Worm (Caenorhabditis elegans) whole organism, late embryonic: Measurements from ENCODE around the gene sdf-9.
A peak's percentile ranks its signal among the peaks of the same experiment; 100 is the strongest.

ENCODE experiments used
- C08G9.2 ChIP-seq: sonication (generic microtip); optimal IDR thresholded peaks from 2 replicates; lab custom pipeline; 2016; ENCODE audit warnings: mild to moderate bottlenecking, missing genetic modification characterization, moderate library complexity, missing compliant biosample characterization
- C38D4.7 ChIP-seq: fragments of 200-800 bp; sonication (Bioruptor generic); optimal IDR thresholded peaks from 2 replicates; lab custom pipeline; 2018; ENCODE audit warnings: mild to moderate bottlenecking, missing genetic modification characterization, moderate library complexity, missing compliant biosample characterization
- F13H6.1 ChIP-seq: sonication (generic microtip); optimal IDR thresholded peaks from 2 replicates; lab custom pipeline; 2016; ENCODE audit warnings: missing genetic modification characterization, missing compliant biosample characterization
- K02D7.2 ChIP-seq: sonication (generic microtip); optimal IDR thresholded peaks from 2 replicates; lab custom pipeline; 2017; ENCODE audit warnings: mild to moderate bottlenecking, missing genetic modification characterization, missing compliant biosample characterization
- K09A11.1 ChIP-seq: sonication (generic microtip); optimal IDR thresholded peaks from 2 replicates; lab custom pipeline; 2017; ENCODE audit warnings: antibody characterized with exemption, mild to moderate bottlenecking, missing genetic modification characterization, missing compliant biosample characterization; ENCODE audit not compliant: insufficient read depth
- Y22D7AL.16 ChIP-seq: sonication (generic microtip); optimal IDR thresholded peaks from 2 replicates; lab custom pipeline; 2016; ENCODE audit warnings: missing genetic modification characterization, missing compliant biosample characterization
- ahr-1 ChIP-seq: sonication (generic microtip); optimal IDR thresholded peaks from 2 replicates; lab custom pipeline; 2016; ENCODE audit warnings: missing genetic modification characterization, missing compliant biosample characterization
- ceh-18 ChIP-seq: sonication (generic microtip); optimal IDR thresholded peaks from 2 replicates; lab custom pipeline; 2016; ENCODE audit warnings: missing genetic modification characterization, missing compliant biosample characterization
- ceh-19 ChIP-seq: fragments of 200-800 bp; sonication (Bioruptor generic); optimal IDR thresholded peaks from 2 replicates; lab custom pipeline; 2018; ENCODE audit warnings: mild to moderate bottlenecking, missing genetic modification characterization, missing compliant biosample characterization
- ceh-2 ChIP-seq: sonication (generic microtip); optimal IDR thresholded peaks from 2 replicates; lab custom pipeline; 2016; ENCODE audit warnings: missing genotype, missing genetic modification characterization, missing compliant biosample characterization
- ceh-31 ChIP-seq: sonication (generic microtip); optimal IDR thresholded peaks from 2 replicates; lab custom pipeline; 2016; ENCODE audit warnings: missing genetic modification characterization, missing compliant biosample characterization
- ceh-45 ChIP-seq: fragments of 200-800 bp; sonication (Bioruptor generic); IDR thresholded peaks from 2 replicates; pipeline ENCODE4 v1.3.6; 2022; ENCODE audit warnings: missing genetic modification reagents, missing genetic modification characterization, missing compliant biosample characterization
- ceh-48 ChIP-seq: sonication (generic microtip); optimal IDR thresholded peaks from 2 replicates; lab custom pipeline; 2016; ENCODE audit warnings: missing genetic modification characterization, inconsistent platforms, missing compliant biosample characterization
- che-1 ChIP-seq: sonication (generic microtip); optimal IDR thresholded peaks from 2 replicates; lab custom pipeline; 2016; ENCODE audit warnings: mild to moderate bottlenecking, missing genetic modification characterization, missing compliant biosample characterization
- dmd-4 ChIP-seq: sonication (generic microtip); optimal IDR thresholded peaks from 2 replicates; lab custom pipeline; 2016; ENCODE audit warnings: borderline replicate concordance, missing genetic modification characterization, missing compliant biosample characterization
- dve-1 ChIP-seq: sonication (generic microtip); optimal IDR thresholded peaks from 2 replicates; lab custom pipeline; 2017; ENCODE audit warnings: antibody characterized with exemption, mild to moderate bottlenecking, missing genetic modification characterization, missing compliant biosample characterization
- elt-2 ChIP-seq: sonication (generic microtip); optimal IDR thresholded peaks from 2 replicates; lab custom pipeline; 2016; ENCODE audit warnings: missing genetic modification reagents, missing genetic modification characterization, missing compliant biosample characterization
- elt-4 ChIP-seq: sonication (generic microtip); optimal IDR thresholded peaks from 2 replicates; lab custom pipeline; 2016; ENCODE audit warnings: missing genetic modification characterization, missing compliant biosample characterization
- eyg-1 ChIP-seq: sonication (generic microtip); optimal IDR thresholded peaks from 2 replicates; lab custom pipeline; 2016; ENCODE audit warnings: missing genotype, missing genetic modification characterization, missing compliant biosample characterization
- fax-1 ChIP-seq: sonication (generic microtip); optimal IDR thresholded peaks from 2 replicates; lab custom pipeline; 2016; ENCODE audit warnings: missing genotype, missing genetic modification characterization, missing compliant biosample characterization
- fkh-10 ChIP-seq: fragments of 150-350 bp; optimal IDR thresholded peaks from 2 replicates; lab custom pipeline; 2014; ENCODE audit warnings: missing biosample characterization, missing genetic modification reagents, missing genetic modification characterization
- gmeb-2 ChIP-seq: sonication (generic microtip); optimal IDR thresholded peaks from 2 replicates; lab custom pipeline; 2016; ENCODE audit warnings: missing genetic modification characterization, inconsistent platforms, missing compliant biosample characterization
- hlh-15 ChIP-seq: sonication (generic microtip); optimal IDR thresholded peaks from 2 replicates; lab custom pipeline; 2016; ENCODE audit warnings: missing genetic modification characterization, missing compliant biosample characterization
- hlh-30 ChIP-seq: sonication (generic microtip); optimal IDR thresholded peaks from 2 replicates; lab custom pipeline; 2017; ENCODE audit warnings: antibody characterized with exemption, missing genetic modification characterization, missing compliant biosample characterization; ENCODE audit not compliant: insufficient read depth
- hlh-6 ChIP-seq: sonication (generic microtip); optimal IDR thresholded peaks from 2 replicates; lab custom pipeline; 2016; ENCODE audit warnings: missing genotype, missing genetic modification characterization, missing compliant biosample characterization
- hlh-8 ChIP-seq: sonication (generic microtip); optimal IDR thresholded peaks from 2 replicates; lab custom pipeline; 2016; ENCODE audit warnings: missing genotype, missing genetic modification characterization, missing compliant biosample characterization
- nhr-11 ChIP-seq: fragments of 150-350 bp; optimal IDR thresholded peaks from 2 replicates; lab custom pipeline; 2014; ENCODE audit warnings: missing biosample characterization, missing genetic modification characterization
- pat-9 ChIP-seq: fragments of 200-800 bp; sonication (Bioruptor generic); optimal IDR thresholded peaks from 2 replicates; lab custom pipeline; 2018; ENCODE audit warnings: mild to moderate bottlenecking, missing genetic modification characterization, moderate library complexity, missing compliant biosample characterization
- pha-2 ChIP-seq: sonication (generic microtip); optimal IDR thresholded peaks from 2 replicates; lab custom pipeline; 2017; ENCODE audit warnings: mild to moderate bottlenecking, missing genetic modification characterization, missing compliant biosample characterization
- pha-4 ChIP-seq: fragments of 150-350 bp; optimal IDR thresholded peaks from 2 replicates; lab custom pipeline; 2018; ENCODE audit warnings: missing biosample characterization, missing genetic modification reagents, missing genetic modification characterization
- pqm-1 ChIP-seq: sonication (generic microtip); optimal IDR thresholded peaks from 2 replicates; lab custom pipeline; 2016; ENCODE audit warnings: missing genetic modification characterization, missing compliant biosample characterization
- pros-1 ChIP-seq: fragments of 150-350 bp; optimal IDR thresholded peaks from 2 replicates; lab custom pipeline; 2014; ENCODE audit warnings: missing biosample characterization, missing genetic modification reagents, missing genetic modification characterization
- ref-2 ChIP-seq: sonication (generic microtip); optimal IDR thresholded peaks from 2 replicates; lab custom pipeline; 2016; ENCODE audit warnings: missing genetic modification characterization, missing compliant biosample characterization
- sox-4 ChIP-seq: sonication (generic microtip); optimal IDR thresholded peaks from 2 replicates; lab custom pipeline; 2017; ENCODE audit warnings: mild to moderate bottlenecking, missing genetic modification characterization, inconsistent platforms, missing compliant biosample characterization
- syd-9 ChIP-seq: sonication (generic microtip); optimal IDR thresholded peaks from 2 replicates; lab custom pipeline; 2016; ENCODE audit warnings: mild to moderate bottlenecking, missing genetic modification characterization, moderate library complexity, missing compliant biosample characterization
- tbx-2 ChIP-seq: sonication (generic microtip); optimal IDR thresholded peaks from 2 replicates; lab custom pipeline; 2016; ENCODE audit warnings: missing genetic modification characterization, missing compliant biosample characterization
- tbx-7 ChIP-seq: sonication (generic microtip); optimal IDR thresholded peaks from 2 replicates; lab custom pipeline; 2016; ENCODE audit warnings: missing genotype, missing genetic modification characterization, missing compliant biosample characterization
- ttx-3 ChIP-seq: sonication (generic microtip); optimal IDR thresholded peaks from 2 replicates; lab custom pipeline; 2016; ENCODE audit warnings: missing genetic modification reagents, missing genetic modification characterization, missing compliant biosample characterization
- unc-3 ChIP-seq, 2 experiments: fragments of 200-800 bp in 1 of 2; sonication (Bioruptor generic) in 1 of 2; sonication (generic microtip) in 1 of 2; conservative IDR thresholded peaks in 1 of 2; optimal IDR thresholded peaks in 1 of 2; 2 replicates each; pipeline versions ENCODE4 v1.3.6 to Lab custom; 2016 to 2022; ENCODE audit warnings: missing compliant biosample characterization in 2 of 2, missing genetic modification characterization in 2 of 2, missing genetic modification reagents in 1 of 2
- unc-42 ChIP-seq: sonication (generic microtip); optimal IDR thresholded peaks from 2 replicates; lab custom pipeline; 2016; ENCODE audit warnings: missing genotype, missing genetic modification characterization, missing compliant biosample characterization
- unc-86 ChIP-seq: sonication (generic microtip); optimal IDR thresholded peaks from 2 replicates; lab custom pipeline; 2016; ENCODE audit warnings: missing genetic modification characterization, missing compliant biosample characterization
- zip-5 ChIP-seq: sonication (generic microtip); optimal IDR thresholded peaks from 2 replicates; lab custom pipeline; 2016; ENCODE audit warnings: missing genetic modification characterization, missing compliant biosample characterization

sdf-9 gene

DNA sequence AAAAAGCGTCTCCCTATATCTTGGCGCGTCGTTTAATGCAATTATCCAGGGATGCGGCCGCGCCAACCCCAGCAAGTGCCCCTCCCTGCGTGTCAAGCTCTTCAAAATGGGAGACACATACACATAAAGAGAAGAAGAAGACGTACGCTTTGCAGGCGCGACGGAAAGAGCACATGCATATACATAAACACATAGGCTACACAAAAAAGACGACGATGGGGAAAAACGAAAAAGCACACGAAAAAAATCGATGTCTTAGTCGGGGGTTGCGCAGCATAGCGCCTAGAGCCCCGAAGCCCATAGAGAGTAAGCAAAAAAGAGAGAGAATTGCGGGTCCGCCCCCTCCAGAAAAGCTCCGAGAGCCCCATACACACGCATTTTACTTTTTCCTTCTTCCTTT lies 8.9 kb upstream of the sdf-9 start, which contains the start of gene tpan-1 (continued):
- TF ChIP-seq ceh-19 (GFP tag; lab: Kevin White, UChicago) (peak; percentile 62), elt-4 (tag; lab: Kevin White, UChicago) (peak; percentile 28), ceh-2 (tag; lab: Kevin White, UChicago) (no peak), Y22D7AL.16 (tag; lab: Kevin White, UChicago) (no peak), nhr-11 (tag; lab: Kevin White, UChicago) (no peak), ahr-1 (tag; lab: Kevin White, UChicago) (no peak), ceh-18 (tag; lab: Kevin White, UChicago) (peak; percentile 24), hlh-6 (tag; lab: Kevin White, UChicago) (no peak), unc-42 (tag; lab: Kevin White, UChicago) (peak; percentile 97), ceh-31 (peak; percentile 78), hlh-8 (no peak), pat-9 (tag; lab: Kevin White, UChicago) (no peak), K02D7.2 (tag; lab: Kevin White, UChicago) (no peak), C08G9.2 (tag; lab: Kevin White, UChicago) (peak; percentile 6), eyg-1 (tag; lab: Kevin White, UChicago) (no peak), gmeb-2 (tag; lab: Kevin White, UChicago) (no peak), ceh-48 (peak; percentile 83), ref-2 (tag; lab: Kevin White, UChicago) (peak; percentile 12), unc-86 (no peak)

DNA sequence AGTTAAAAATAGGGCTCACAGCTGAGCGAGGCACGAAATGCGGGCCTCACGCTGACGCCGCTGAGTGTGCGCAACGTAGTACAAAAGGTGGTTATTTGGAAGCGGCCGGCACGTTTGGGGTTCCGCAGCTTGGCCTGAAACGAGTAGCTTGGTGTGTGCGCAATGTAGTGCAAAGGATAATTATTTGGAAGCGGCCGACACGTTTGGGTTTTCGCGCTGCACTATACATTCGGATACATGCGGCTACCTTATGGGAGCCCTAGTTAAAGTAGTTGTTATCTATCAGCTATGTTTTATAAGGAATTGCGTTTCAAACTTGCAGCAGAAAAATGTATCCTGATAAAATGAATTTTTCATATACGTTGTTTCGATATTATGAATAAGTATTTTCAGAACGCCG lies 8.0 kb upstream of the sdf-9 start, which contains the start of gene Y44A6D.1:
Gene Y44A6D.1, minus strand, starts transcription at position 23 of the 400 bp plus-strand sequence.
- TF ChIP-seq nhr-11 (tag; lab: Kevin White, UChicago) (no peak), dmd-4 (tag; lab: Kevin White, UChicago) (no peak), ceh-18 (tag; lab: Kevin White, UChicago) (no peak), pros-1 (no peak), pqm-1 (tag; lab: Kevin White, UChicago) (no peak), F13H6.1 (tag; lab: Kevin White, UChicago) (no peak), pat-9 (tag; lab: Kevin White, UChicago) (no peak), tbx-7 (tag; lab: Kevin White, UChicago) (no peak), ceh-2 (tag; lab: Kevin White, UChicago) (no peak), sox-4 (tag; lab: Kevin White, UChicago) (no peak), fax-1 (tag; lab: Kevin White, UChicago) (no peak), hlh-30 (tag; lab: Kevin White, UChicago) (no peak), ttx-3 (no peak)

ce11 chrV:20790616-20791015 lies 7.4 kb upstream of the sdf-9 start:
- TF ChIP-seq ceh-45 (GFP tag; lab: Robert Waterston, UW) (no peak), K09A11.1 (tag; lab: Kevin White, UChicago) (no peak), ceh-2 (tag; lab: Kevin White, UChicago) (no peak), elt-2 (tag; lab: Kevin White, UChicago) (no peak), syd-9 (tag; lab: Kevin White, UChicago) (no peak), fkh-10 (no peak), tbx-2 (tag; lab: Kevin White, UChicago) (no peak), ceh-48 (no peak), C38D4.7 (GFP tag; lab: Kevin White, UChicago) (no peak), dve-1 (tag; lab: Kevin White, UChicago) (no peak)

DNA sequence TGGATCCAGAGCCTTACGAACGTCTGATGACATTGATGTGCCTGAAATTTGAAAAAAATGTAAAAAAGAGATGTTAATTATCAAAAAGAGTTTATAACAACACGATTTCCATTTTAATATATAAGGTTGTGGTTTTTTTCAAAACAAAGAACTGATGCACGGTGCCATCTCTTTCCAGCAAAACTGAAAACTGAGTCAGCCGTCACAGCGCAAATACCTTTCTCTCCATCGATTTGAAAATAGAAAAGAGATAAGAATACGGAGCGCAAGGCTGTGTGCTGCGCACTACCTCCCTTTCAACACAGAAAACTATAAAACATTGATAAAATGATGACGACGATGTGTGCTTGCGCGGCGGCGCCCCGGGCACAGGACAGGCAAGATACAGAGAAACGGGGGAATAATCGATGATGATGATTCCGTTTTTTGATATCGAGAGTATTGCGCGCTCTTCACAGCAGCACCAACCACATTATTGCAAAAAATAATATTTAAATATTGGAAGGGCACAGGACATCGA lies 5.6 kb upstream of the sdf-9 start, which contains the start of gene Y44A6D.3:
Gene Y44A6D.3, minus strand, starts transcription at position 51 of the 520 bp plus-strand sequence.
- TF ChIP-seq ceh-19 (GFP tag; lab: Kevin White, UChicago) (no peak), hlh-30 (tag; lab: Kevin White, UChicago) (no peak), hlh-8 (no peak), pha-4 (tag; lab: Kevin White, UChicago) (no peak), che-1 (tag; lab: Kevin White, UChicago) (no peak), zip-5 (no peak), ceh-31 (no peak), pha-2 (tag; lab: Kevin White, UChicago) (no peak), hlh-15 (no peak), fkh-10 (no peak), ceh-2 (tag; lab: Kevin White, UChicago) (no peak), unc-3 (GFP tag; conservative IDR thresholded peaks at IDR 0.05; lab: Robert Waterston, UW) (no peak), unc-3 (tag; optimal IDR thresholded peaks at IDR 0.05; lab: Kevin White, UChicago) (no peak)
